Worm (Caenorhabditis elegans) whole organism, mixed stage, embryonic: Measurements from ENCODE around the gene C08F11.10.

Experiments
- bed-3 ChIP-seq: fragments of 200-800 bp; sonication (Bioruptor generic); optimal IDR thresholded peaks from 3 replicates; lab custom pipeline; 2018; ENCODE audit warnings: mild to moderate bottlenecking, missing genetic modification characterization, moderate library complexity, missing compliant biosample characterization
- elt-1 ChIP-seq: sonication (generic microtip); optimal IDR thresholded peaks from 2 replicates; lab custom pipeline; 2017; ENCODE audit warnings: missing genetic modification characterization, mild to moderate bottlenecking, missing compliant biosample characterization, antibody characterized with exemption, moderate library complexity, borderline replicate concordance; ENCODE audit not compliant: insufficient read depth
- lin-13 ChIP-seq: fragments of 150-350 bp; optimal IDR thresholded peaks from 2 replicates; lab custom pipeline; 2014; ENCODE audit warnings: missing biosample characterization, missing genetic modification characterization
- mep-1 ChIP-seq: fragments of 150-350 bp; optimal IDR thresholded peaks from 2 replicates; lab custom pipeline; 2017; ENCODE audit warnings: missing biosample characterization, missing genetic modification reagents, missing genetic modification characterization, inconsistent platforms
- nhr-2 ChIP-seq: fragments of 150-350 bp; optimal IDR thresholded peaks from 2 replicates; lab custom pipeline; 2014; ENCODE audit warnings: missing biosample characterization, missing genetic modification characterization
- nhr-28 ChIP-seq: fragments of 150-350 bp; optimal IDR thresholded peaks from 2 replicates; lab custom pipeline; 2014; ENCODE audit warnings: missing biosample characterization, missing genetic modification characterization
- pha-4 ChIP-seq: fragments of 150-350 bp; optimal IDR thresholded peaks from 2 replicates; lab custom pipeline; 2018; ENCODE audit warnings: missing biosample characterization, missing genetic modification reagents, missing genetic modification characterization
- sptf-1 ChIP-seq: sonication (generic microtip); optimal IDR thresholded peaks from 2 replicates; lab custom pipeline; 2017; ENCODE audit warnings: mild to moderate bottlenecking, missing genetic modification characterization, moderate library complexity, missing compliant biosample characterization
- tbx-8 ChIP-seq: fragments of 200-800 bp; sonication (Bioruptor generic); optimal IDR thresholded peaks from 2 replicates; lab custom pipeline; 2018; ENCODE audit warnings: mild to moderate bottlenecking, missing genetic modification characterization, moderate library complexity, missing compliant biosample characterization
- unc-62 ChIP-seq: fragments of 150-350 bp; optimal IDR thresholded peaks from 2 replicates; lab custom pipeline; 2014; ENCODE audit warnings: missing biosample characterization, missing genetic modification reagents, missing genetic modification characterization

ce11 chrIV:13682733-13683132 lies 33.7 kb upstream of the C08F11.10 start:
- TF ChIP-seq nhr-2 (tag; lab: Kevin White, UChicago): no peak
- TF ChIP-seq sptf-1: no peak
- no peak for TF ChIP-seq lin-13 (tag; lab: Kevin White, UChicago)
- no peak for TF ChIP-seq mep-1 (tag; lab: Kevin White, UChicago)
- no peak for TF ChIP-seq nhr-28 (tag; lab: Kevin White, UChicago)
- TF ChIP-seq elt-1 (tag; lab: Kevin White, UChicago): no peak
- no peak for TF ChIP-seq bed-3
- TF ChIP-seq pha-4 (tag; lab: Kevin White, UChicago): no peak
- peak; percentile 94 for TF ChIP-seq unc-62 (GFP tag; lab: Kevin White, UChicago)
- TF ChIP-seq tbx-8 (GFP tag; lab: Kevin White, UChicago): no peak
